Worm (Caenorhabditis elegans) whole organism, L2 larva: Measurements from ENCODE around the gene ZK1290.5.

Experiments used
- C34F6.9 ChIP-seq: fragments of 150-350 bp; optimal IDR thresholded peaks from 2 replicates; lab custom pipeline; 2014; ENCODE audit warnings: missing biosample characterization, missing genetic modification characterization
- F13H6.1 ChIP-seq: sonication (generic microtip); optimal IDR thresholded peaks from 2 replicates; lab custom pipeline; 2016; ENCODE audit warnings: missing genetic modification characterization, missing compliant biosample characterization
- R02D3.7 ChIP-seq: fragments of 150-350 bp; optimal IDR thresholded peaks from 2 replicates; lab custom pipeline; 2014; ENCODE audit warnings: missing biosample characterization, missing genetic modification characterization
- Y55F3AM.14 ChIP-seq: fragments of 200-800 bp; sonication (Bioruptor generic); optimal IDR thresholded peaks from 2 replicates; lab custom pipeline; 2018; ENCODE audit warnings: mild to moderate bottlenecking, missing genetic modification characterization, missing compliant biosample characterization
- ZK546.5 ChIP-seq: sonication (generic microtip); optimal IDR thresholded peaks from 2 replicates; lab custom pipeline; 2017; ENCODE audit warnings: missing biosample characterization, missing genetic modification characterization
- alr-1 ChIP-seq: fragments of 150-350 bp; optimal IDR thresholded peaks from 2 replicates; lab custom pipeline; 2014; ENCODE audit warnings: missing biosample characterization, missing genetic modification characterization
- aly-2 ChIP-seq: fragments of 150-350 bp; optimal IDR thresholded peaks from 2 replicates; lab custom pipeline; 2014; ENCODE audit warnings: missing biosample characterization, missing genetic modification characterization
- ama-1 ChIP-seq: fragments of 150-350 bp; optimal IDR thresholded peaks from 2 replicates; lab custom pipeline; 2018; ENCODE audit warnings: inconsistent platforms
- blmp-1 ChIP-seq: sonication (generic microtip); optimal IDR thresholded peaks from 2 replicates; lab custom pipeline; 2017; ENCODE audit warnings: missing genetic modification characterization, mild to moderate bottlenecking, missing compliant biosample characterization, antibody characterized with exemption, moderate library complexity; ENCODE audit not compliant: insufficient read depth
- ceh-16 ChIP-seq: fragments of 150-350 bp; optimal IDR thresholded peaks from 2 replicates; lab custom pipeline; 2014; ENCODE audit warnings: missing biosample characterization, missing genetic modification characterization
- ceh-82 ChIP-seq: fragments of 150-350 bp; optimal IDR thresholded peaks from 2 replicates; lab custom pipeline; 2014; ENCODE audit warnings: missing biosample characterization, missing genetic modification characterization
- crh-2 ChIP-seq: sonication (generic microtip); optimal IDR thresholded peaks from 2 replicates; lab custom pipeline; 2017; ENCODE audit warnings: missing biosample characterization, missing genetic modification characterization
- dmd-4 ChIP-seq: sonication (generic microtip); optimal IDR thresholded peaks from 2 replicates; lab custom pipeline; 2017; ENCODE audit warnings: missing biosample characterization, missing genetic modification characterization
- egl-27 ChIP-seq: sonication (generic microtip); optimal IDR thresholded peaks from 3 replicates; lab custom pipeline; 2017; ENCODE audit warnings: missing biosample characterization, missing genetic modification reagents, missing genetic modification characterization
- elt-1 ChIP-seq: fragments of 150-350 bp; optimal IDR thresholded peaks from 2 replicates; lab custom pipeline; 2014; ENCODE audit warnings: missing biosample characterization, missing genetic modification characterization
- elt-3 ChIP-seq: sonication (generic microtip); optimal IDR thresholded peaks from 2 replicates; lab custom pipeline; 2017; ENCODE audit warnings: missing biosample characterization, missing genetic modification characterization
- fos-1 ChIP-seq: fragments of 150-350 bp; optimal IDR thresholded peaks from 2 replicates; lab custom pipeline; 2014; ENCODE audit warnings: missing biosample characterization, missing genetic modification characterization
- gmeb-1 ChIP-seq: fragments of 150-350 bp; optimal IDR thresholded peaks from 2 replicates; lab custom pipeline; 2014; ENCODE audit warnings: missing biosample characterization, missing genetic modification characterization
- lin-11 ChIP-seq: fragments of 150-350 bp; sonication (generic microtip); optimal IDR thresholded peaks from 2 replicates; lab custom pipeline; 2014; ENCODE audit warnings: missing biosample characterization, missing genetic modification characterization, inconsistent platforms, mixed read lengths
- lin-13 ChIP-seq: fragments of 150-350 bp; optimal IDR thresholded peaks from 2 replicates; lab custom pipeline; 2014; ENCODE audit warnings: missing biosample characterization, missing genetic modification reagents, missing genetic modification characterization
- lin-39 ChIP-seq: fragments of 150-350 bp; optimal IDR thresholded peaks from 2 replicates; lab custom pipeline; 2014; ENCODE audit warnings: missing biosample characterization, missing genetic modification reagents, missing genetic modification characterization
- lsy-2 ChIP-seq, 2 experiments: fragments of 150-350 bp in 1 of 2; sonication (generic microtip) in 1 of 2; optimal IDR thresholded peaks; 2 replicates each; lab custom pipeline; 2014 to 2017; ENCODE audit warnings: missing biosample characterization in 2 of 2, missing genetic modification characterization in 2 of 2
- mab-5 ChIP-seq: fragments of 150-350 bp; optimal IDR thresholded peaks from 2 replicates; lab custom pipeline; 2014; ENCODE audit warnings: missing biosample characterization, missing genetic modification characterization
- mbf-1 ChIP-seq: sonication (generic microtip); optimal IDR thresholded peaks from 2 replicates; lab custom pipeline; 2017; ENCODE audit warnings: missing biosample characterization, missing genetic modification characterization
- mdl-1 ChIP-seq, 2 experiments: fragments of 150-350 bp in 1 of 2; sonication (generic microtip) in 1 of 2; optimal IDR thresholded peaks; 2 replicates each; lab custom pipeline; 2017; ENCODE audit warnings: missing biosample characterization in 2 of 2, missing genetic modification characterization in 2 of 2
- nhr-10 ChIP-seq: sonication (generic microtip); optimal IDR thresholded peaks from 2 replicates; lab custom pipeline; 2017; ENCODE audit warnings: missing biosample characterization, missing genetic modification characterization
- nhr-11 ChIP-seq: fragments of 150-350 bp; optimal IDR thresholded peaks from 2 replicates; lab custom pipeline; 2014; ENCODE audit warnings: missing biosample characterization, missing genetic modification characterization
- nhr-12 ChIP-seq: fragments of 150-350 bp; optimal IDR thresholded peaks from 2 replicates; lab custom pipeline; 2014; ENCODE audit warnings: missing biosample characterization, missing genetic modification characterization
- nhr-129 ChIP-seq: fragments of 150-350 bp; optimal IDR thresholded peaks from 2 replicates; lab custom pipeline; 2014; ENCODE audit warnings: missing biosample characterization, missing genetic modification characterization
- nhr-21 ChIP-seq: fragments of 150-350 bp; optimal IDR thresholded peaks from 2 replicates; lab custom pipeline; 2014; ENCODE audit warnings: missing biosample characterization, missing genetic modification characterization
- nhr-23 ChIP-seq: fragments of 150-350 bp; optimal IDR thresholded peaks from 2 replicates; lab custom pipeline; 2014; ENCODE audit warnings: missing biosample characterization, missing genetic modification reagents, missing genetic modification characterization
- nhr-237 ChIP-seq: fragments of 150-350 bp; optimal IDR thresholded peaks from 2 replicates; lab custom pipeline; 2014; ENCODE audit warnings: missing biosample characterization, missing genetic modification characterization
- nhr-25 ChIP-seq: fragments of 150-350 bp; sonication (generic microtip); optimal IDR thresholded peaks from 3 replicates; lab custom pipeline; 2014; ENCODE audit warnings: missing biosample characterization, missing genetic modification characterization
- nhr-6 ChIP-seq: fragments of 150-350 bp; optimal IDR thresholded peaks from 2 replicates; lab custom pipeline; 2014; ENCODE audit warnings: missing biosample characterization, missing genetic modification characterization
- nhr-77 ChIP-seq: fragments of 150-350 bp; optimal IDR thresholded peaks from 2 replicates; lab custom pipeline; 2014; ENCODE audit warnings: missing biosample characterization, missing genetic modification characterization
- peb-1 ChIP-seq: fragments of 150-350 bp; optimal IDR thresholded peaks from 2 replicates; lab custom pipeline; 2014; ENCODE audit warnings: missing biosample characterization, missing genetic modification characterization
- sem-4 ChIP-seq: fragments of 150-350 bp; optimal IDR thresholded peaks from 2 replicates; lab custom pipeline; 2014; ENCODE audit warnings: missing biosample characterization, missing genetic modification reagents, missing genetic modification characterization
- skn-1 ChIP-seq: sonication (generic microtip); optimal IDR thresholded peaks from 2 replicates; lab custom pipeline; 2017; ENCODE audit warnings: missing biosample characterization, missing genetic modification characterization
- sma-3 ChIP-seq: sonication (generic microtip); optimal IDR thresholded peaks from 2 replicates; lab custom pipeline; 2016; ENCODE audit warnings: missing genetic modification reagents, missing genetic modification characterization, missing compliant biosample characterization
- sma-9 ChIP-seq, 2 experiments: fragments of 150-350 bp in 1 of 2; sonication (generic microtip) in 1 of 2; optimal IDR thresholded peaks; 2 replicates each; lab custom pipeline; 2014 to 2016; ENCODE audit warnings: missing genetic modification characterization in 2 of 2, mild to moderate bottlenecking in 1 of 2, missing biosample characterization in 1 of 2, missing compliant biosample characterization in 1 of 2, missing genetic modification reagents in 1 of 2, moderate library complexity in 1 of 2
- snpc-4 ChIP-seq: fragments of 150-350 bp; optimal IDR thresholded peaks from 2 replicates; lab custom pipeline; 2014; ENCODE audit warnings: missing biosample characterization, missing genetic modification characterization
- unc-39 ChIP-seq: fragments of 150-350 bp; optimal IDR thresholded peaks from 2 replicates; lab custom pipeline; 2014; ENCODE audit warnings: missing biosample characterization, missing genetic modification characterization
- unc-55 ChIP-seq: fragments of 150-350 bp; sonication (generic microtip); optimal IDR thresholded peaks from 3 replicates; lab custom pipeline; 2014; ENCODE audit warnings: missing biosample characterization, missing genetic modification reagents, missing genetic modification characterization
- unc-62 ChIP-seq: fragments of 150-350 bp; optimal IDR thresholded peaks from 2 replicates; lab custom pipeline; 2014; ENCODE audit warnings: missing biosample characterization, missing genetic modification reagents, missing genetic modification characterization
- zag-1 ChIP-seq: fragments of 150-350 bp; optimal IDR thresholded peaks from 2 replicates; lab custom pipeline; 2014; ENCODE audit warnings: missing biosample characterization, missing genetic modification characterization
- ztf-1 ChIP-seq: fragments of 200-800 bp; sonication (Bioruptor generic); conservative IDR thresholded peaks from 2 replicates; pipeline ENCODE4 v1.3.6; 2022; ENCODE audit warnings: missing genetic modification characterization, missing compliant biosample characterization
- ztf-11 ChIP-seq: sonication (generic microtip); optimal IDR thresholded peaks from 2 replicates; lab custom pipeline; 2017; ENCODE audit warnings: missing biosample characterization, missing genetic modification characterization
- ztf-4 ChIP-seq: fragments of 150-350 bp; optimal IDR thresholded peaks from 2 replicates; lab custom pipeline; 2014; ENCODE audit warnings: missing biosample characterization, missing genetic modification characterization

The ZK1290.5 gene

ce11 chrII:7554716-7555247, 25.3 kb downstream of the ZK1290.5 start:
- TF ChIP-seq aly-2 (tag; lab: Kevin White, UChicago), result no peak
- no peak for TF ChIP-seq nhr-77
- no peak for TF ChIP-seq nhr-6 (tag; lab: Kevin White, UChicago)
- no peak for TF ChIP-seq zag-1
- TF ChIP-seq sma-3 (GFP tag; lab: Kevin White, UChicago), result peak; percentile 82
- TF ChIP-seq blmp-1 (tag; lab: Kevin White, UChicago), result no peak
- peak; percentile 60 for TF ChIP-seq F13H6.1
- peak; percentile 50 for TF ChIP-seq gmeb-1 (tag; lab: Kevin White, UChicago)
- TF ChIP-seq unc-62, result no peak
- TF ChIP-seq mab-5, result no peak
- TF ChIP-seq peb-1, result no peak
- TF ChIP-seq C34F6.9 (tag; lab: Kevin White, UChicago), result no peak
- TF ChIP-seq dmd-4 (tag; lab: Kevin White, UChicago), result no peak
- no peak for TF ChIP-seq lin-13 (GFP tag; lab: Kevin White, UChicago)
- no peak for TF ChIP-seq ZK546.5 (tag; lab: Kevin White, UChicago)
- TF ChIP-seq elt-3 (tag; lab: Kevin White, UChicago), result no peak
- no peak for TF ChIP-seq nhr-11 (tag; lab: Kevin White, UChicago)
- peak; percentile 91 for TF ChIP-seq fos-1
- TF ChIP-seq sma-9 (GFP tag; optimal IDR thresholded peaks at IDR 0.05; lab: Kevin White, UChicago), result peak; percentile 88
- TF ChIP-seq sma-9 (tag; optimal IDR thresholded peaks at IDR 0.05; lab: Kevin White, UChicago), result no peak
- no peak for TF ChIP-seq alr-1 (tag; lab: Kevin White, UChicago)
- no peak for TF ChIP-seq ama-1 (lab: Kevin White, UChicago)
- TF ChIP-seq snpc-4 (tag; lab: Kevin White, UChicago), result no peak
- TF ChIP-seq lin-39 (tag; lab: Kevin White, UChicago), result no peak
- no peak for TF ChIP-seq nhr-23 (tag; lab: Kevin White, UChicago)
- TF ChIP-seq nhr-129, result peak; percentile 21
- TF ChIP-seq nhr-237 (tag; lab: Kevin White, UChicago), result no peak
- no peak for TF ChIP-seq ceh-16 (tag; lab: Kevin White, UChicago)
- no peak for TF ChIP-seq skn-1 (tag; lab: Kevin White, UChicago)
- TF ChIP-seq crh-2 (tag; lab: Kevin White, UChicago), result peak; percentile 71
- no peak for TF ChIP-seq mdl-1 (tag; optimal IDR thresholded peaks at IDR 0.05; lab: Kevin White, UChicago)
- TF ChIP-seq nhr-12, result no peak
- no peak for TF ChIP-seq nhr-10 (tag; lab: Kevin White, UChicago)
- no peak for TF ChIP-seq elt-1
- no peak for TF ChIP-seq ceh-82 (tag; lab: Kevin White, UChicago)
- TF ChIP-seq lin-11 (tag; lab: Kevin White, UChicago), result no peak
- no peak for TF ChIP-seq sem-4 (tag; lab: Kevin White, UChicago)
- TF ChIP-seq nhr-25 (tag; lab: Kevin White, UChicago), result peak; percentile 14
- no peak for TF ChIP-seq mbf-1
- no peak for TF ChIP-seq unc-55
- TF ChIP-seq unc-39 (tag; lab: Kevin White, UChicago), result no peak
- peak in 1 of 2 experiments; percentile 6 for TF ChIP-seq lsy-2 (tag; optimal IDR thresholded peaks at IDR 0.05; lab: Kevin White, UChicago)
- TF ChIP-seq ztf-11, result no peak
- no peak for TF ChIP-seq R02D3.7 (tag; lab: Kevin White, UChicago)
- TF ChIP-seq ztf-4 (tag; lab: Kevin White, UChicago), result no peak
- peak; percentile 6 for TF ChIP-seq Y55F3AM.14 (GFP tag; lab: Kevin White, UChicago)
- TF ChIP-seq egl-27 (tag; lab: Kevin White, UChicago), result peak; percentile 3
- no peak for TF ChIP-seq ztf-1 (GFP tag; lab: Robert Waterston, UW)
- TF ChIP-seq nhr-21 (tag; lab: Kevin White, UChicago), result peak; percentile 16
